Fruit fly (Drosophila melanogaster): ENCODE measurements around the gene CG3568.

DNA sequence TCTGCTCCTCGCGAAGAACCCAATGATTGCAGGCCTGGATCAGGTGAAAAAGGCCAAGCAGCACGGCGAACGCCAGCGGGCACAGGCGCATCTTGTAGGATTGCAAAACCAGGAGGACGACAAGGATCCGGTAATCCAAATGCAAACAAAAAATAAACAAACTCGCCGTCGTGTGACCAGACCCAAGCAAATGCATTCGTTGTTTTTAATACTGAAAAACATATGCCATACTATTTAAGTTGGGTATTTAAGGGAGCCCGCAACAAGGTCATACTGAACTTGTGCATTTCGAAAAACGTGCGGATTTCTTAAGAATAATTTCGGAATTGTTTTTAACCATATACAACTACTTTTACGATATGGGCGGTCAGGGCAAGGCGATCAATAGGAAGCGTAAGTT, 9.3 kb downstream of the CG3568 start, which contains the start of the genes CG11436 and CG3527:
- TF ChIP-seq CG17802 (tag; optimal IDR thresholded peaks at IDR 0.05) (no peak), zfh1 (GFP tag; IDR thresholded peaks at IDR 0.05) (0 out of 3 replicates have a peak, but pooled peaks have one; percentile 8), HLHmδ (GFP tag; optimal IDR thresholded peaks at IDR 0.05) (no peak), Awh (GFP tag; IDR thresholded peaks at IDR 0.05) (no peak), ERR (GFP tag; optimal IDR thresholded peaks at IDR 0.05) (no peak), dati (GFP tag; IDR thresholded peaks at IDR 0.05) (no peak)
